Worm (Caenorhabditis elegans): Measurements from ENCODE around the gene F48E8.2.

F48E8.2 gene

ce11 chrIII:5449762-5450308 lies 14.3 kb upstream of the F48E8.2 start, which contains the start of gene F48E8.8:
F48E8.8 (minus strand) TSS chrIII:5449812.
- TF ChIP-seq him-1 (tag; optimal IDR thresholded peaks at IDR 0.05), result no peak
- TF ChIP-seq dao-5 (tag; optimal IDR thresholded peaks at IDR 0.05), result no peak
- TF ChIP-seq W03F9.2 (tag; optimal IDR thresholded peaks at IDR 0.05), result no peak

DNA sequence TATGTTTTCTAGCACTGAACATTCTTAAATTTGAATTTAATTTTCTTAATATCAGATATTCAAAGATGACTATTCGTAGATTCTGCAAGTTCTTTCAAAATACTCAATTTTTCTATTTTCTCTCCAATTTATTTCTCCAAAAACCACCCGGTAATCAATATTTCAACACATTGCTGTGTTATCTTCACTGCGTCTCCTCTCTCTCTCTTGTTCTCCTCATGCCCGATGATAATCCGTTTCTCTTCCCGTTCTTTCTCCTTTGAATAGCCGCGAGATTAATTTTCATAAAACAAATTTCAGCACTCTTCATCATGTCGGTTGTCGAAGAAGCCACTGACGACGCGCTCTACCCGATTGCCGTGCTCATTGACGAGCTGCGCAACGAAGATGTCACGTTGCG lies 13.7 kb upstream of the F48E8.2 start, which contains the start of gene paa-1:
TSS of gene paa-1 (plus strand) at position 301 of the 400 bp plus-strand sequence.
- TF ChIP-seq dao-5 (tag; optimal IDR thresholded peaks at IDR 0.05) (no peak), him-1 (tag; optimal IDR thresholded peaks at IDR 0.05) (no peak), W03F9.2 (tag; optimal IDR thresholded peaks at IDR 0.05) (no peak)

ce11 chrIII:5453290-5453689 lies 10.9 kb upstream of the F48E8.2 start, which contains the start of gene F48E8.4:
F48E8.4 (plus strand) TSS chrIII:5453590.
- TF ChIP-seq W03F9.2 (tag; optimal IDR thresholded peaks at IDR 0.05) (no peak), dao-5 (tag; optimal IDR thresholded peaks at IDR 0.05) (no peak), him-1 (tag; optimal IDR thresholded peaks at IDR 0.05) (no peak)

ce11 chrIII:5461079-5461478 lies 3.1 kb upstream of the F48E8.2 start, which contains the start of gene F48E8.3:
F48E8.3 (plus strand) TSS chrIII:5461379.
- no peak for TF ChIP-seq dao-5 (tag; optimal IDR thresholded peaks at IDR 0.05)
- no peak for TF ChIP-seq W03F9.2 (tag; optimal IDR thresholded peaks at IDR 0.05)
- no peak for TF ChIP-seq him-1 (tag; optimal IDR thresholded peaks at IDR 0.05)

- TF ChIP-seq dao-5 (tag; optimal IDR thresholded peaks at IDR 0.05) (no peak), him-1 (tag; optimal IDR thresholded peaks at IDR 0.05) (no peak), W03F9.2 (tag; optimal IDR thresholded peaks at IDR 0.05) (no peak)
These were observed 673 bp downstream of the F48E8.2 start for ce11 chrIII:5464850-5465249.

DNA sequence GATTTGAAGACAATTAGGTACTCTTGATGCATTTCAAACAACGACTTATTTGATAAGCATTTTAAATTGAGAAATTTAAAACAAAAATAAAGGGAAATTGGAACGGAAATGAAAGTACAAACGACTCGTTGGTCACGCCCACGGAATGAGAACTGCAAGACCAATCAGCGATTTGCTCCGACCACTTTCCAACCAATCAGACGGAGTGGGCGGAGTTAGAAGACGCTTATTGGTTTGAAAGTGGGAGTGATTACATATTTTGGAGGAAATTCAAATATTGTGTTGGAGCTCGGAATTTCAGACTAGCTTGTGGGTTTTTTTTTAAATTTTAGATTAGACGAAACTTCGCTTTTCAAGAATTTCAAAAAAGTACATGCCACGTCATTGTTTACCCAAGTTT lies 4.9 kb downstream of the F48E8.2 start:
- TF ChIP-seq him-1 (tag; optimal IDR thresholded peaks at IDR 0.05) (no peak), W03F9.2 (tag; optimal IDR thresholded peaks at IDR 0.05) (no peak), dao-5 (tag; optimal IDR thresholded peaks at IDR 0.05) (no peak)

DNA sequence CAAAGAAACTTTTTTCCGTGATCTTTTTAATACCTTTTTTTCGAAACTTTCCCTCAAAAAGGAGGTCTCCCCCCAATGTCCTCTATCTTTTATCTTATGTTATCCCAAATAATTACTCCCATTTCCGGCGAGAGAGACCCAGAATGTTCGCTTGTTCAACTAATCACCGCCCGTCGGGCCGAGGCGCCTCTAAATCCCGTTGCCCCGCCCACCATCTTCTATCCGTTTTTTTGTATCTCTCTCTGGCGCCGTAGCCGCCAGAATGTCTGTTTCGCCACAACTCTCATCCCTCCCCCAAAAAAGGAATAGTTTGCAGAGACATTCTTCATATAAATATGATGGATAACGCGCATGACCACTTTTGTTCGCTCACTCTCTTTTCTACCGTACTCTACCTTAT lies 8.5 kb downstream of the F48E8.2 start:
- TF ChIP-seq him-1 (tag; optimal IDR thresholded peaks at IDR 0.05) (no peak), W03F9.2 (tag; optimal IDR thresholded peaks at IDR 0.05) (no peak)

- TF ChIP-seq W03F9.2 (tag; optimal IDR thresholded peaks at IDR 0.05) (no peak), dao-5 (tag; optimal IDR thresholded peaks at IDR 0.05) (no peak), him-1 (tag; optimal IDR thresholded peaks at IDR 0.05) (no peak)
These were observed 10.0 kb downstream of the F48E8.2 start, which contains the start of gene lon-1 for ce11 chrIII:5474176-5474575. lon-1 (plus strand) TSS chrIII:5474476.

- TF ChIP-seq dao-5 (tag; optimal IDR thresholded peaks at IDR 0.05), result no peak
- no peak for TF ChIP-seq him-1 (tag; optimal IDR thresholded peaks at IDR 0.05)
- no peak for TF ChIP-seq W03F9.2 (tag; optimal IDR thresholded peaks at IDR 0.05)
These were observed 13.8 kb downstream of the F48E8.2 start, which contains the start of gene R02F2.10 for ce11 chrIII:5478011-5478410. R02F2.10 (plus strand) TSS chrIII:5478311.

DNA sequence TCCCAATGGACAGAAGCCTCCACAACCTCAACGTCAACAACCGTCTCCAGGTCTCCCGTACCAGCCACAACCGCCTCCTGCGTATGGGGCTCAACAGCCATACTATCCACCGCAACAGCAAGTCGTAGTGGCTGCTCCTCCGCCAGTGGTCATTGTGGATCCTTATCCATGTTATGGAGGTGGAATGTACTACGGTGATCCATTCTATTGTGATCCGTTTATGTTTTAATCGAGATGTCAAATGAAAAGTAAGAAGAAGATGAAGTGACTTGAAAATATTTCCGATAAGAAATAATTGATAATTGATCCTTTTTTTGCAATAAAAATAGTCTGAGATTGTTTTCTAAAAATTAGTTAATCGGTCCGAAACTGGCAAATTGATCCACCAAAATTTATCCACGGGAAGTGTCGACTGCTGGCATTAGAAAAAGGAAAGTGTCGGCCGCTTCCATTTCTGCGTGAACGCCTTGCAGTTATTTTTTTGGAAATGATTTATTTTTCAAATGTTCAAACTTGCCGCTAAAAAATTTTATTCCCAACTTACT lies 14.7 kb downstream of the F48E8.2 start, which contains the start of the genes R02F2.6 and R02F2.5:
TSS of gene R02F2.6 (minus strand) at position 101 of the 545 bp plus-strand sequence.
TSS of gene R02F2.5 (plus strand) at position 495 of the 545 bp plus-strand sequence.
- no peak for TF ChIP-seq dao-5 (tag; optimal IDR thresholded peaks at IDR 0.05)

DNA sequence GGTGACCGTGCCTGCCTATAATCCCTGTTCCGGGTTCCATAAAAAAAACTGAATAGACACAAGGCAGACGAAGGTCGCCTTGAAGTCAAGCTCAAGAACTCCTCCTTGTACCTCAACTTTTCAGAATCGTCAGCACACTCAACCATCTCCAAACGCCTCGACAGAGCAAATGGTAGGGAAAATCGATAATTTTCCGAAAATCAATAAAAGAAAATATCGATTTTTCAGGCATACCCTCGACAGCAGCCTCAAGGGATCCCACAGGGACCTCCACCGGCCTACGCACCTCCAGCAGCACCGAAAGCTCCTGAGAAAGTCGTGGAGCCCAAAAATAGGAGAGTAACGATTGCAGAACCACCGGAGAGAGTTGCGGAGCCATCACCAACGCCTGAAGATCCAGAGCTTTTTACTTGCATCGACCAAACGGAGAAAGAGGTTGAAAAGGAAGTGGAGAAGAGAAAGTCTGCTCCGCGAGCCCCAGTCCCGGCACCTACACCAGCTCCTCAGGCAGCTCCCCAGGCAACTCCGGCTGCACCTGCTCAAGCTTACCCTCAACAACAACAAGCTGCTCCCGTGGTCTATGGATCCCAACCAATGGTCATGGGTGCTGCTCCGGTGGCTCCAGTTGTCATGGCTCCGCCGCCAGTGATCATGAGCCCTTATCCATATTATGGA lies 15.5 kb downstream of the F48E8.2 start:
- no peak for TF ChIP-seq dao-5 (tag; optimal IDR thresholded peaks at IDR 0.05)

ce11 chrIII:5483738-5484315 lies 19.6 kb downstream of the F48E8.2 start, which contains the start of the genes R02F2.7 and R02F2.4:
R02F2.7 (minus strand) TSS chrIII:5483773.
R02F2.4 (plus strand) TSS chrIII:5484289.
- TF ChIP-seq W03F9.2 (tag; optimal IDR thresholded peaks at IDR 0.05) (no peak), dao-5 (tag; optimal IDR thresholded peaks at IDR 0.05) (no peak), him-1 (tag; optimal IDR thresholded peaks at IDR 0.05) (no peak)

- TF ChIP-seq dao-5 (tag; optimal IDR thresholded peaks at IDR 0.05), result no peak
- no peak for TF ChIP-seq W03F9.2 (tag; optimal IDR thresholded peaks at IDR 0.05)
- no peak for TF ChIP-seq him-1 (tag; optimal IDR thresholded peaks at IDR 0.05)
These were observed 22.2 kb downstream of the F48E8.2 start for ce11 chrIII:5486345-5486744.

DNA sequence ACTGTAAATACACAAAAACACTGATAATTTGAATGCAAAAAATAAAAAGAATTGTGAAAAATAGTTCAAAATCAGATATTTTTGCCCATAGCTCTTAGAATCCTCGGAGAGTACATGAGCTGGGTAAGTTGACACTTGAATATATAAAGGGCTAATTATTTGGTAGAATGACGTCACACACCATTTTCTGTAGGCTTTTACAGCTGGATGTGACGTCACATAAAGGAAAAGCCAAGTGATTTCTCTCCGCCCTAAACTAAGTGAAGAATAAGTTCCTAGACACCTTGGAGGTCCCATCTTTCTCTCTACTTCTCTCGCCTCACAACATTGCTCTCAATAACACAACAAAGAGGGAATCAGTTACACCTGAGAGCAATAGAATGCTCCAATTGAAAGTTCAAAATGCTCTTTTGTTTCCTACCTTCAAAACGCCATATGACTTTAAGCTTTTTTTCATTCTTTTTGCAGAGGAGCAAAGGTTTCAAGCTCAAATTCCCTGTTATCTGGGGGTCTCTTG lies 23.0 kb downstream of the F48E8.2 start, which contains the start of gene osg-1:
TSS of gene osg-1 (plus strand) at position 467 of the 517 bp plus-strand sequence.
- no peak for TF ChIP-seq W03F9.2 (tag; optimal IDR thresholded peaks at IDR 0.05)
- TF ChIP-seq him-1 (tag; optimal IDR thresholded peaks at IDR 0.05), result no peak
- TF ChIP-seq dao-5 (tag; optimal IDR thresholded peaks at IDR 0.05), result no peak
